Worm (Caenorhabditis elegans): ENCODE data around the gene F35H10.6.

- TF ChIP-seq blmp-1 (tag; optimal IDR thresholded peaks at IDR 0.05) = no peak
- TF ChIP-seq nhr-76 (tag; optimal IDR thresholded peaks at IDR 0.05) = no peak
- TF ChIP-seq unc-62 (GFP tag; optimal IDR thresholded peaks at IDR 0.05) = no peak
- no peak for TF ChIP-seq nhr-237 (tag; optimal IDR thresholded peaks at IDR 0.05)
Measured at ce11 chrIV:8325667-8326066, 25.9 kb downstream of the F35H10.6 start, which contains the start of gene F35H10.3.
